Fruit fly (Drosophila melanogaster) Kc167 (cell line): ENCODE results near the gene COX4.

ENCODE experiments used
- h ChIP-seq: fragments of >200 bp; optimal IDR thresholded peaks from 3 replicates; lab custom pipeline; 2018; ENCODE audit warnings: missing external identifiers
- psq ChIP-seq: fragments of >200 bp; optimal IDR thresholded peaks from 2 replicates; lab custom pipeline; 2017; ENCODE audit warnings: missing external identifiers

dm6 chr2L:20005064-20005463, 46.6 kb downstream of the COX4 start:
- TF ChIP-seq h: no peak
- TF ChIP-seq psq: no peak
